Worm (Caenorhabditis elegans) whole organism, L1 larva: ENCODE data around the gene chca-1.

Source experiments
- fos-1 ChIP-seq: fragments of 150-350 bp; optimal IDR thresholded peaks from 2 replicates; lab custom pipeline; 2014; ENCODE audit warnings: missing biosample characterization, missing genetic modification characterization
- mab-9 ChIP-seq: fragments of 200-800 bp; sonication (Bioruptor generic); IDR thresholded peaks from 2 replicates; pipeline ENCODE4 v1.3.6; 2022; ENCODE audit warnings: missing genetic modification reagents, missing genetic modification characterization, missing compliant biosample characterization
- nhr-12 ChIP-seq: sonication (generic microtip); optimal IDR thresholded peaks from 2 replicates; lab custom pipeline; 2017; ENCODE audit warnings: missing biosample characterization, missing genetic modification characterization
- skn-1 ChIP-seq: fragments of 150-350 bp; optimal IDR thresholded peaks from 2 replicates; lab custom pipeline; 2014; ENCODE audit warnings: missing biosample characterization, missing genetic modification characterization
- zag-1 ChIP-seq: fragments of 150-350 bp; optimal IDR thresholded peaks from 2 replicates; lab custom pipeline; 2014; ENCODE audit warnings: missing biosample characterization, missing genetic modification characterization

- TF ChIP-seq nhr-12, result no peak
- no peak for TF ChIP-seq fos-1 (tag; lab: Kevin White, UChicago)
- TF ChIP-seq zag-1 (tag; lab: Kevin White, UChicago), result no peak
- no peak for TF ChIP-seq skn-1 (tag; lab: Kevin White, UChicago)
- TF ChIP-seq mab-9 (GFP tag; lab: Robert Waterston, UW), result no peak
Measured at ce11 chrIV:9615511-9615910, 35.7 kb upstream of the chca-1 start.
